Worm (Caenorhabditis elegans): ENCODE results near the gene F44D12.6.

ce11 chrIV:10001748-10002147 lies 31.4 kb upstream of the F44D12.6 start, which contains the start of gene C47E12.3:
- TF ChIP-seq pha-4 (GFP tag; IDR thresholded peaks at IDR 0.05) (no peak), pha-4 (tag; optimal IDR thresholded peaks at IDR 0.05) (no peak), mxl-2 (GFP tag; conservative IDR thresholded peaks at IDR 0.05) (no peak), unc-62 (GFP tag; optimal IDR thresholded peaks at IDR 0.05 in 1 of 2) (no peak), unc-62 (tag; optimal IDR thresholded peaks at IDR 0.05) (no peak), lin-15B (tag; optimal IDR thresholded peaks at IDR 0.05) (no peak), lin-29 (GFP tag; IDR thresholded peaks at IDR 0.05) (no peak), lsy-2 (tag; optimal IDR thresholded peaks at IDR 0.05) (no peak), saeg-2 (GFP tag; IDR thresholded peaks at IDR 0.05) (no peak), ama-1 (optimal IDR thresholded peaks at IDR 0.05) (no peak), ces-1 (GFP tag; optimal IDR thresholded peaks at IDR 0.05) (no peak)

Data from whole organism, L4 larva.